Worm (Caenorhabditis elegans): ENCODE measurements around the gene C27A7.8.

ce11 chrV:12192129-12192528 lies 39.2 kb downstream of the C27A7.8 start, which contains the start of gene rnp-1:
- TF ChIP-seq mls-2 (tag; optimal IDR thresholded peaks at IDR 0.05): no peak
- TF ChIP-seq elt-3 (tag; optimal IDR thresholded peaks at IDR 0.05): no peak
- TF ChIP-seq unc-62 (GFP tag; optimal IDR thresholded peaks at IDR 0.05): no peak
- no peak for TF ChIP-seq blmp-1 (tag; optimal IDR thresholded peaks at IDR 0.05)
- TF ChIP-seq ztf-11 (tag; optimal IDR thresholded peaks at IDR 0.05): no peak
- TF ChIP-seq ces-1 (GFP tag; optimal IDR thresholded peaks at IDR 0.05): no peak
- TF ChIP-seq nhr-12 (tag; optimal IDR thresholded peaks at IDR 0.05): no peak
- no peak for TF ChIP-seq ceh-43 (GFP tag; optimal IDR thresholded peaks at IDR 0.05)
- TF ChIP-seq snpc-4 (tag; optimal IDR thresholded peaks at IDR 0.05): no peak
- TF ChIP-seq nhr-28 (tag; optimal IDR thresholded peaks at IDR 0.05): no peak
- no peak for TF ChIP-seq nhr-2 (tag; optimal IDR thresholded peaks at IDR 0.05)
- no peak for TF ChIP-seq unc-39 (tag; optimal IDR thresholded peaks at IDR 0.05)

All from whole organism, mixed stage, embryonic.